Fruit fly (Drosophila melanogaster): ENCODE data around the gene sgg.
A peak's percentile ranks its signal among the peaks of the same experiment; 100 is the strongest.

Gene sgg

DNA sequence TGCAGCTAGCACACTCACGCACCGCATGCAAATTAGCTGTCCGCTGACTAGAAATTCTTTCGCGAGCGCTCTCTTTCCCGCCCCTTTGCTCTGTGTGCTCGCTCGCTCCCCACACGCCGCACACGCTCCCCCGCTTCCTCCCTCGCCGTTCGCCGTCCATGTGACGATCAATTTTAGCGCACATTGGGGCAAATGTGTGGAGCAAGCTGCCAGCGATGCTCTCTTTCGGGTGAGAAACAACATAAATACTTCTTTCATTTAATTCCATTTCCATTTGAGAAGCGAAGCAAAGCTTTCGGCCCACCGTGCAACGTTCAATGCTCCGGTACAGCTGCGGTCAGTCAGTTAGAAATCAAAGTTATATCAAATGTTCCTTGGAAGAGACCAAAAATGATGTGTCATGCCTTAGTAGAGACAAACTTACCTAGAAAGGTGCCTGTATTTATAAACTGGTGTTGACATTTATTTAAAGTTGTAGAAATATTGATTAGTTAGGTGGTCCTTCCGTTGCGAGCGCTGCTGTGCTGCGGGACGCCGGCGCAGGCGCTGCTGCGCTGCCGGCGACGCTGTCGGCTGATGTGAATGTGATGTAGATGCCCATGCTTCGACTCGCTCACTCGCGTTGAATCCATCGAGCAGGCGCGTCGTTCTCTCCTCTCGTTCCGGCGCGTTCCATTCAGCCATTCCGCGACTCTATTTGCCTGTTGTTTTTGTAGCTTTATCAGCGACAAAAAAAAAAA lies 12.4 kb downstream of the sgg start (continued):
- peak; percentile 28 for TF ChIP-seq Dp (GFP tag; optimal IDR thresholded peaks at IDR 0.05)
- peak; percentile 82 for TF ChIP-seq Bgb (GFP tag; IDR thresholded peaks at IDR 0.05; ENCODE audit: partially characterized antibody)
- TF ChIP-seq zen2 (GFP tag; IDR thresholded peaks at IDR 0.05; ENCODE audit: partially characterized antibody), result no peak; the same call in 2 of the 3 replicates
- peak; percentile 94 for TF ChIP-seq nom (GFP tag; optimal IDR thresholded peaks at IDR 0.05)
- peak; percentile 85 for TF ChIP-seq CG3838 (GFP tag; optimal IDR thresholded peaks at IDR 0.05)
- TF ChIP-seq Hr51 (GFP tag; optimal IDR thresholded peaks at IDR 0.05), result peak; percentile 96 to 98
- TF ChIP-seq Mad (GFP tag; optimal IDR thresholded peaks at IDR 0.05), result peak; percentile 95
- TF ChIP-seq btn (GFP tag; optimal IDR thresholded peaks at IDR 0.05), result peak; percentile 95
- TF ChIP-seq Chrac-16 (GFP tag; optimal IDR thresholded peaks at IDR 0.05), result peak; percentile 96
- TF ChIP-seq CG42726 (GFP tag; IDR thresholded peaks at IDR 0.05; ENCODE audit: partially characterized antibody), result peak; percentile 22; the same call in 1 of the 2 replicates
- peak in 1 of 2 experiments; percentile 97 for TF ChIP-seq eve (GFP tag; optimal IDR thresholded peaks at IDR 0.05)
- TF ChIP-seq abd-A (tag; optimal IDR thresholded peaks at IDR 0.05), result peak; percentile 89
- TF ChIP-seq pzg (GFP tag; optimal IDR thresholded peaks at IDR 0.05), result peak; percentile 30
- peak; percentile 92 for TF ChIP-seq CG4404 (GFP tag; IDR thresholded peaks at IDR 0.05)
- TF ChIP-seq cas (GFP tag; IDR thresholded peaks at IDR 0.05), result peak; percentile 90
- TF ChIP-seq CG30020 (tag; optimal IDR thresholded peaks at IDR 0.05), result peak; percentile 75
- TF ChIP-seq CG3726 (GFP tag; IDR thresholded peaks at IDR 0.05), result peak; percentile 87
- TF ChIP-seq kah (GFP tag; optimal IDR thresholded peaks at IDR 0.05), result peak; percentile 92
- TF ChIP-seq CG4617 (GFP tag; optimal IDR thresholded peaks at IDR 0.05; ENCODE audit: borderline replicate concordance), result peak; percentile 88
- TF ChIP-seq Oaz (GFP tag; IDR thresholded peaks at IDR 0.05), result peak; percentile 96
- peak; percentile 96 for TF ChIP-seq Atf-2 (GFP tag; optimal IDR thresholded peaks at IDR 0.05)
- peak; percentile 97 for TF ChIP-seq CG12744 (GFP tag; optimal IDR thresholded peaks at IDR 0.05)
- peak; percentile 94 for TF ChIP-seq CG5953 (GFP tag; IDR thresholded peaks at IDR 0.05)
- TF ChIP-seq al (GFP tag; IDR thresholded peaks at IDR 0.05), result peak; percentile 95
- peak; percentile 89 for TF ChIP-seq CG10274 (GFP tag; optimal IDR thresholded peaks at IDR 0.05)
- no peak for TF ChIP-seq yki (optimal IDR thresholded peaks at IDR 0.05)
- peak; percentile 98 for TF ChIP-seq CG8924 (tag; optimal IDR thresholded peaks at IDR 0.05)
- TF ChIP-seq CG31224 (GFP tag; IDR thresholded peaks at IDR 0.05), result peak; percentile 91
- TF ChIP-seq H2.0 (GFP tag; IDR thresholded peaks at IDR 0.05), result peak; percentile 95
- TF ChIP-seq CG9437 (GFP tag; optimal IDR thresholded peaks at IDR 0.05), result peak; percentile 92
- TF ChIP-seq CG3407 (GFP tag; optimal IDR thresholded peaks at IDR 0.05), result peak; percentile 95
- peak; percentile 75 for TF ChIP-seq sr (GFP tag; IDR thresholded peaks at IDR 0.05)
- peak; percentile 89 for TF ChIP-seq CG8359 (GFP tag; optimal IDR thresholded peaks at IDR 0.05; ENCODE audit: borderline replicate concordance)
- TF ChIP-seq pho (GFP tag; optimal IDR thresholded peaks at IDR 0.05), result peak; percentile 96
- peak; percentile 89 for TF ChIP-seq CG31365 (tag; optimal IDR thresholded peaks at IDR 0.05)
- peak; percentile 93 for TF ChIP-seq CG9215 (GFP tag; IDR thresholded peaks at IDR 0.05)
- TF ChIP-seq onecut (GFP tag; IDR thresholded peaks at IDR 0.05), result peak; percentile 96
- TF ChIP-seq CG17829 (tag; optimal IDR thresholded peaks at IDR 0.05), result peak; percentile 95
- peak; percentile 82 for TF ChIP-seq Neu2 (GFP tag; optimal IDR thresholded peaks at IDR 0.05; ENCODE audit: borderline replicate concordance)
- TF ChIP-seq Eip74EF (GFP tag; optimal IDR thresholded peaks at IDR 0.05), result peak in 1 of 2 experiments; percentile 97
- TF ChIP-seq Dref (GFP tag; IDR thresholded peaks at IDR 0.05), result 0 out of 2 replicates have a peak, but pooled peaks have one; percentile 35
- TF ChIP-seq CG14710 (tag; optimal IDR thresholded peaks at IDR 0.05), result peak; percentile 91
- TF ChIP-seq CG10431 (GFP tag; optimal IDR thresholded peaks at IDR 0.05), result peak; percentile 88
- peak; percentile 97 for TF ChIP-seq CG32532 (GFP tag; IDR thresholded peaks at IDR 0.05)
- peak; percentile 94 for TF ChIP-seq CG12236 (GFP tag; optimal IDR thresholded peaks at IDR 0.05)
- TF ChIP-seq cato (GFP tag; optimal IDR thresholded peaks at IDR 0.05; ENCODE audit: borderline replicate concordance), result peak; percentile 90
- TF ChIP-seq CG9932 (GFP tag; IDR thresholded peaks at IDR 0.05), result peak; percentile 96
- TF ChIP-seq CG10267 (tag; optimal IDR thresholded peaks at IDR 0.05), result peak; percentile 89

All from whole organism, embryonic.